Worm (Caenorhabditis elegans): ENCODE data around the gene T05E12.6.

T05E12.6 gene

ce11 chrV:17089342-17089741 lies at the start of gene T05E12.6:
Gene T05E12.6 (minus strand): TSS chrV:17089442.
- no peak for TF ChIP-seq unc-62 (GFP tag; optimal IDR thresholded peaks at IDR 0.05)

ce11 chrV:17108310-17108709 lies 19.1 kb upstream of the T05E12.6 start, which contains the start of gene ZK218.11:
Gene ZK218.11 (minus strand): TSS chrV:17108410.
- no peak for TF ChIP-seq unc-62 (GFP tag; optimal IDR thresholded peaks at IDR 0.05)

- no peak for TF ChIP-seq unc-62 (GFP tag; optimal IDR thresholded peaks at IDR 0.05)
These were observed 16.2 kb upstream of the T05E12.6 start, which contains the start of gene ZK218.7 for ce11 chrV:17105483-17105882. Gene ZK218.7 (plus strand): TSS chrV:17105783.

ce11 chrV:17104527-17104926 lies 15.3 kb upstream of the T05E12.6 start, which contains the start of gene nhr-248:
Gene nhr-248 (minus strand): TSS chrV:17104627.
- no peak for TF ChIP-seq unc-62 (GFP tag; optimal IDR thresholded peaks at IDR 0.05)

ce11 chrV:17100829-17101228 lies 11.6 kb upstream of the T05E12.6 start, which contains the start of gene ZK218.5:
Gene ZK218.5 (plus strand): TSS chrV:17101129.
- no peak for TF ChIP-seq unc-62 (GFP tag; optimal IDR thresholded peaks at IDR 0.05)

ce11 chrV:17098669-17099068 lies 9.4 kb upstream of the T05E12.6 start, which contains the start of the genes ZK218.3 and ZK218.4:
Gene ZK218.3 (minus strand): TSS chrV:17098769.
Gene ZK218.4 (plus strand): TSS chrV:17098854.
- no peak for TF ChIP-seq unc-62 (GFP tag; optimal IDR thresholded peaks at IDR 0.05)

- no peak for TF ChIP-seq unc-62 (GFP tag; optimal IDR thresholded peaks at IDR 0.05)
These were observed 5.3 kb upstream of the T05E12.6 start for ce11 chrV:17094568-17094967.

- no peak for TF ChIP-seq unc-62 (GFP tag; optimal IDR thresholded peaks at IDR 0.05)
These were observed 3.0 kb upstream of the T05E12.6 start, which contains the start of gene ZK218.1 for ce11 chrV:17092262-17092661. Gene ZK218.1 (plus strand): TSS chrV:17092562.

- TF ChIP-seq unc-62 (GFP tag; optimal IDR thresholded peaks at IDR 0.05): no peak
These were observed 738 bp upstream of the T05E12.6 start, which contains the start of gene srh-237 for ce11 chrV:17089931-17090429. Gene srh-237 (plus strand): TSS chrV:17090379.

- no peak for TF ChIP-seq unc-62 (GFP tag; optimal IDR thresholded peaks at IDR 0.05)
These were observed 6.5 kb downstream of the T05E12.6 start, which contains the start of gene T05E12.9 for ce11 chrV:17082718-17083117. Gene T05E12.9 (minus strand): TSS chrV:17082818.

ce11 chrV:17079795-17080194 lies 9.4 kb downstream of the T05E12.6 start, which contains the start of gene srw-20:
Gene srw-20 (minus strand): TSS chrV:17079895.
- TF ChIP-seq unc-62 (GFP tag; optimal IDR thresholded peaks at IDR 0.05): no peak

ce11 chrV:17077889-17078288 lies 11.4 kb downstream of the T05E12.6 start, which contains the start of gene T05E12.3:
Gene T05E12.3 (minus strand): TSS chrV:17077989.
- no peak for TF ChIP-seq unc-62 (GFP tag; optimal IDR thresholded peaks at IDR 0.05)

ce11 chrV:17075900-17076299 lies 13.3 kb downstream of the T05E12.6 start, which contains the start of gene str-125:
Gene str-125 (minus strand): TSS chrV:17076000.
- no peak for TF ChIP-seq unc-62 (GFP tag; optimal IDR thresholded peaks at IDR 0.05)

- no peak for TF ChIP-seq unc-62 (GFP tag; optimal IDR thresholded peaks at IDR 0.05)
These were observed 17.7 kb downstream of the T05E12.6 start, which contains the start of gene srbc-14 for ce11 chrV:17071578-17071977. Gene srbc-14 (minus strand): TSS chrV:17071678.

ce11 chrV:17068839-17069238 lies 20.4 kb downstream of the T05E12.6 start, which contains the start of gene T05E12.8:
Gene T05E12.8 (plus strand): TSS chrV:17069139.
- TF ChIP-seq unc-62 (GFP tag; optimal IDR thresholded peaks at IDR 0.05): no peak

ce11 chrV:17066634-17067033 lies 22.6 kb downstream of the T05E12.6 start:
- no peak for TF ChIP-seq unc-62 (GFP tag; optimal IDR thresholded peaks at IDR 0.05)

- no peak for TF ChIP-seq unc-62 (GFP tag; optimal IDR thresholded peaks at IDR 0.05)
These were observed 24.6 kb downstream of the T05E12.6 start, which contains the start of gene srh-255 for ce11 chrV:17064676-17065075. Gene srh-255 (plus strand): TSS chrV:17064976.
